Fruit fly (Drosophila melanogaster) whole organism, embryonic: Measurements from ENCODE around the gene CG31817.

Experiments
- Ada2b ChIP-seq: fragments of 200-800 bp; sonication (Bioruptor generic); IDR thresholded peaks from 2 replicates; pipeline ENCODE4 v1.3.6; 2022; ENCODE audit warnings: missing biosample characterization, missing genetic modification characterization
- Adf1 ChIP-seq: fragments of 200-800 bp; sonication (Bioruptor generic); IDR thresholded peaks from 2 replicates; pipeline ENCODE4 v1.3.6; 2022; ENCODE audit warnings: missing biosample characterization, missing genetic modification characterization
- B-H1 ChIP-seq: fragments of 200-800 bp; sonication (Bioruptor generic); IDR thresholded peaks from 3 replicates; pipeline ENCODE4 v1.3.6; 2022; ENCODE audit warnings: missing biosample characterization, missing genetic modification characterization
- Blimp-1 ChIP-seq: fragments of 200-800 bp; sonication (Bioruptor generic); optimal IDR thresholded peaks from 3 replicates; lab custom pipeline; 2018; ENCODE audit warnings: missing biosample characterization, missing genetic modification characterization, mild to moderate bottlenecking, moderate library complexity, missing genetic modification reagents
- CG10979 ChIP-seq: fragments of 200-800 bp; sonication (Bioruptor generic); optimal IDR thresholded peaks from 2 replicates; lab custom pipeline; 2018; ENCODE audit warnings: missing biosample characterization, mild to moderate bottlenecking, missing genetic modification characterization, moderate library complexity
- CG11085 ChIP-seq: fragments of 200-800 bp; sonication (Bioruptor generic); IDR thresholded peaks from 2 replicates; pipeline ENCODE4 v1.3.6; 2022; ENCODE audit warnings: missing biosample characterization, missing genetic modification characterization
- CG11398 ChIP-seq: fragments of 200-800 bp; sonication (Bioruptor generic); optimal IDR thresholded peaks from 2 replicates; lab custom pipeline; 2016; ENCODE audit warnings: missing biosample characterization, missing genetic modification characterization
- CG13287 ChIP-seq: fragments of 200-800 bp; sonication (Bioruptor generic); IDR thresholded peaks from 2 replicates; pipeline ENCODE4 v1.3.6; 2022; ENCODE audit warnings: missing biosample characterization, missing genetic modification characterization; ENCODE audit not compliant: partially characterized antibody
- CG14710 ChIP-seq: fragments of 200-800 bp; sonication (Bioruptor generic); optimal IDR thresholded peaks from 3 replicates; lab custom pipeline; 2019; ENCODE audit warnings: missing biosample characterization, mild to moderate bottlenecking, missing genetic modification characterization, moderate library complexity
- CG16863 ChIP-seq: fragments of 200-800 bp; sonication (Bioruptor generic); optimal IDR thresholded peaks from 3 replicates; lab custom pipeline; 2016; ENCODE audit warnings: missing biosample characterization, missing genetic modification characterization
- CG17328 ChIP-seq: fragments of 200-800 bp; sonication (Bioruptor generic); IDR thresholded peaks from 2 replicates; pipeline ENCODE4 v1.3.6; 2022; ENCODE audit warnings: missing biosample characterization, missing genetic modification characterization
- CG17568 ChIP-seq: fragments of 200-800 bp; sonication (Bioruptor generic); optimal IDR thresholded peaks from 2 replicates; lab custom pipeline; 2018; ENCODE audit warnings: missing biosample characterization, mild to moderate bottlenecking, missing genetic modification characterization, moderate library complexity
- CG18011 ChIP-seq: fragments of 200-800 bp; sonication (Bioruptor generic); optimal IDR thresholded peaks from 2 replicates; lab custom pipeline; 2017; ENCODE audit warnings: missing biosample characterization, missing genetic modification characterization, mild to moderate bottlenecking, moderate library complexity, missing genotype
- CG18476 ChIP-seq: fragments of 200-800 bp; sonication (Bioruptor generic); optimal IDR thresholded peaks from 2 replicates; lab custom pipeline; 2016; ENCODE audit warnings: missing biosample characterization, mild to moderate bottlenecking, missing genetic modification characterization
- CG18619 ChIP-seq: fragments of 200-800 bp; sonication (Bioruptor generic); optimal IDR thresholded peaks from 3 replicates; lab custom pipeline; 2017; ENCODE audit warnings: missing biosample characterization, mild to moderate bottlenecking, missing genetic modification characterization
- CG5180 ChIP-seq: fragments of 200-800 bp; sonication (Bioruptor generic); optimal IDR thresholded peaks from 3 replicates; lab custom pipeline; 2017; ENCODE audit warnings: missing biosample characterization, missing genetic modification characterization, mild to moderate bottlenecking, moderate library complexity, missing genetic modification reagents
- CG7745 ChIP-seq: fragments of 200-800 bp; sonication (Bioruptor generic); optimal IDR thresholded peaks from 2 replicates; lab custom pipeline; 2018; ENCODE audit warnings: missing biosample characterization, mild to moderate bottlenecking, missing genetic modification characterization, moderate library complexity
- CG7839 ChIP-seq: fragments of 200-800 bp; sonication (Bioruptor generic); optimal IDR thresholded peaks from 3 replicates; lab custom pipeline; 2018; ENCODE audit warnings: missing biosample characterization, mild to moderate bottlenecking, missing genetic modification characterization, moderate library complexity
- CG8281 ChIP-seq: fragments of 200-800 bp; sonication (Bioruptor generic); optimal IDR thresholded peaks from 2 replicates; lab custom pipeline; 2018; ENCODE audit warnings: missing biosample characterization, mild to moderate bottlenecking, missing genetic modification characterization, moderate library complexity
- CG9609 ChIP-seq: fragments of 200-800 bp; sonication (Bioruptor generic); optimal IDR thresholded peaks from 3 replicates; lab custom pipeline; 2016; ENCODE audit warnings: missing biosample characterization, missing genetic modification characterization
- CTCF ChIP-seq: fragments of 200-800 bp; sonication (Bioruptor generic); optimal IDR thresholded peaks from 2 replicates; lab custom pipeline; 2017; ENCODE audit warnings: missing biosample characterization, mild to moderate bottlenecking, missing genetic modification characterization, moderate library complexity
- Dref ChIP-seq: fragments of 200-800 bp; sonication (Bioruptor generic); IDR thresholded peaks from 2 replicates; pipeline ENCODE4 v1.3.6; 2022; ENCODE audit warnings: missing biosample characterization, missing genetic modification characterization
- Gsc ChIP-seq: fragments of 200-800 bp; sonication (Bioruptor generic); IDR thresholded peaks from 2 replicates; pipeline ENCODE4 v1.3.6; 2022; ENCODE audit warnings: missing biosample characterization, missing genetic modification characterization
- Lhr ChIP-seq: fragments of 200-800 bp; sonication (Bioruptor generic); optimal IDR thresholded peaks from 3 replicates; lab custom pipeline; 2017; ENCODE audit warnings: mild to moderate bottlenecking, missing biosample characterization, missing genetic modification reagents, missing genetic modification characterization
- MBD-R2 ChIP-seq: fragments of 200-800 bp; sonication (Bioruptor generic); IDR thresholded peaks from 2 replicates; pipeline ENCODE4 v1.3.6; 2022; ENCODE audit warnings: missing biosample characterization, missing genetic modification characterization
- Meics ChIP-seq: fragments of 200-800 bp; sonication (Bioruptor generic); optimal IDR thresholded peaks from 2 replicates; lab custom pipeline; 2017; ENCODE audit warnings: missing biosample characterization, mild to moderate bottlenecking, missing genetic modification characterization
- NC2α ChIP-seq: fragments of 200-800 bp; sonication (Bioruptor generic); optimal IDR thresholded peaks from 2 replicates; lab custom pipeline; 2016; ENCODE audit warnings: missing biosample characterization, missing genetic modification characterization
- Poxn ChIP-seq: fragments of 200-800 bp; sonication (Bioruptor generic); IDR thresholded peaks from 2 replicates; pipeline ENCODE4 v1.3.6; 2022; ENCODE audit warnings: missing biosample characterization, missing genetic modification characterization
- Sry-δ ChIP-seq: fragments of 200-800 bp; sonication (Bioruptor generic); optimal IDR thresholded peaks from 2 replicates; lab custom pipeline; 2016; ENCODE audit warnings: missing biosample characterization, missing genetic modification characterization
- Vsx1 ChIP-seq: fragments of 200-800 bp; sonication (Bioruptor generic); optimal IDR thresholded peaks from 2 replicates; lab custom pipeline; 2017; ENCODE audit warnings: missing biosample characterization, mild to moderate bottlenecking, missing genetic modification characterization, missing genetic modification reagents
- ato ChIP-seq: fragments of 200-800 bp; sonication (Bioruptor generic); IDR thresholded peaks from 2 replicates; pipeline ENCODE4 v1.3.6; 2022; ENCODE audit warnings: missing biosample characterization, missing genetic modification characterization; ENCODE audit not compliant: partially characterized antibody
- br ChIP-seq: fragments of >200 bp; optimal IDR thresholded peaks from 2 replicates; lab custom pipeline; 2017
- btn ChIP-seq: fragments of 200-800 bp; sonication (Bioruptor generic); optimal IDR thresholded peaks from 2 replicates; lab custom pipeline; 2016; ENCODE audit warnings: missing biosample characterization, missing genetic modification characterization
- caup ChIP-seq: fragments of 200-800 bp; sonication (Bioruptor generic); optimal IDR thresholded peaks from 3 replicates; lab custom pipeline; 2017; ENCODE audit warnings: missing biosample characterization, mild to moderate bottlenecking, missing genetic modification characterization, moderate library complexity; ENCODE audit not compliant: severe bottlenecking
- dm ChIP-seq: fragments of 200-800 bp; sonication (Bioruptor generic); optimal IDR thresholded peaks from 3 replicates; lab custom pipeline; 2016; ENCODE audit warnings: missing biosample characterization, missing genetic modification characterization
- dmrt99B ChIP-seq: fragments of 200-800 bp; sonication (Bioruptor generic); optimal IDR thresholded peaks from 2 replicates; lab custom pipeline; 2018; ENCODE audit warnings: missing biosample characterization, mild to moderate bottlenecking, missing genetic modification characterization, moderate library complexity
- ftz-f1 ChIP-seq: fragments of 200-800 bp; sonication (Bioruptor generic); optimal IDR thresholded peaks from 2 replicates; lab custom pipeline; 2016; ENCODE audit warnings: missing biosample characterization, missing genetic modification characterization
- grau ChIP-seq: fragments of 200-800 bp; optimal IDR thresholded peaks from 3 replicates; lab custom pipeline; 2019; ENCODE audit warnings: missing biosample characterization, mild to moderate bottlenecking, missing genetic modification characterization, moderate library complexity
- gro ChIP-seq: fragments of 200-800 bp; sonication (Bioruptor generic); optimal IDR thresholded peaks from 2 replicates; lab custom pipeline; 2016; ENCODE audit warnings: missing biosample characterization, missing genetic modification characterization
- ind ChIP-seq: fragments of 200-800 bp; sonication (Bioruptor generic); optimal IDR thresholded peaks from 3 replicates; lab custom pipeline; 2016; ENCODE audit warnings: missing biosample characterization, missing genetic modification characterization
- lbe ChIP-seq: fragments of 200-800 bp; sonication (Bioruptor generic); optimal IDR thresholded peaks from 2 replicates; lab custom pipeline; 2016; ENCODE audit warnings: missing biosample characterization, mild to moderate bottlenecking, missing genetic modification characterization
- mam ChIP-seq: fragments of 200-800 bp; sonication (Bioruptor generic); optimal IDR thresholded peaks from 3 replicates; lab custom pipeline; 2016; ENCODE audit warnings: missing biosample characterization, missing genetic modification characterization
- org-1 ChIP-seq: fragments of 200-800 bp; sonication (Bioruptor generic); optimal IDR thresholded peaks from 2 replicates; lab custom pipeline; 2017; ENCODE audit warnings: missing biosample characterization, missing genetic modification characterization
- repo ChIP-seq: fragments of 200-800 bp; sonication (Bioruptor generic); optimal IDR thresholded peaks from 2 replicates; lab custom pipeline; 2016; ENCODE audit warnings: missing biosample characterization, missing genetic modification characterization
- slou ChIP-seq: fragments of 200-800 bp; sonication (Bioruptor generic); optimal IDR thresholded peaks from 3 replicates; lab custom pipeline; 2016; ENCODE audit warnings: missing biosample characterization, missing genetic modification characterization
- tna ChIP-seq: fragments of 200-800 bp; sonication (Bioruptor generic); IDR thresholded peaks from 2 replicates; pipeline ENCODE4 v1.3.6; 2022; ENCODE audit warnings: missing biosample characterization, missing genetic modification characterization; ENCODE audit not compliant: partially characterized antibody
- usp ChIP-seq: fragments of >200 bp; optimal IDR thresholded peaks from 2 replicates; lab custom pipeline; 2017; ENCODE audit warnings: missing biosample characterization, missing genetic modification characterization
- vnd ChIP-seq: fragments of 200-800 bp; sonication (Bioruptor generic); IDR thresholded peaks from 3 replicates; pipeline ENCODE4 v1.3.6; 2022; ENCODE audit warnings: missing biosample characterization, missing genetic modification characterization; ENCODE audit not compliant: partially characterized antibody
- vvl ChIP-seq: fragments of 200-800 bp; sonication (Bioruptor generic); IDR thresholded peaks from 2 replicates; pipeline ENCODE4 v1.3.6; 2022; ENCODE audit warnings: missing biosample characterization, missing genetic modification characterization
- wek ChIP-seq: fragments of 200-800 bp; sonication (Bioruptor generic); optimal IDR thresholded peaks from 3 replicates; lab custom pipeline; 2018; ENCODE audit warnings: missing biosample characterization, mild to moderate bottlenecking, missing genetic modification characterization, moderate library complexity

The CG31817 gene

DNA sequence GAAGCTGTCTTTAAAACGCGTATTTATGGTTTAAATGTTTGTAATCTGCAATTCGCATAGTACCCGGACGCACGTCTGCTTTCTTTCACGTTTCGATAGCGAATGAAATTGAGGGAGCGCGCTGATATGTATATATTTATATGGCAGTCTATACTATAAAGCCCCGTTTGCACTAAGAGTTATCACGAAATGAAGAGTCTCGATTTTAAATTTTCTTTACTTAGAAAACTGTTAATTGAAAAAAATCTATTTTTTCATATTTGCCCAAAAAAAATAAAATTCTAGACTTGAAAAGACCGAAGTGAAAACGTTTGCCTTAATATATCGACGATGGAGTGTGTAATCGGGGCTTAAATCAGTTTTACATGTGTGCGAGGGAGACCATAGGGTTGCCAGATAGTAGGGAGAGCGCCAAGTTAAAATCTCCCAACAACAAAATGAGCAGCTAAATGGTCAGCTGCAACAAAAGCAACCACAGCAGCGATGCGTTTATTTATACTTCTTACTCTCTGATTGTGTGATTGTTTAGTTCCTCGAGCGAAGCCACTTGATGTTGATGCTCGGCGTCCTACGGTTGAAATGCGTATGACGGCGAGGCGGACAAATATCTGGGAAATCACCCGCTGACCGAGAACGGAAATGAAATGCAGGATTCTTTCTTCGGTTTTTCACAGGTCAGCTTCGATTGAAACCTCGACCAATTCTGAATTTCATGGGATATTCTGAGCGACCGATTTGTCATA is 12.0 kb downstream of the CG31817 start, which contains the start of gene cact (continued):
- TF ChIP-seq CG18619 (GFP tag; lab: Kevin White, UChicago) (peak; percentile 90), CG17568 (GFP tag; lab: Kevin White, UChicago) (peak; percentile 86), dmrt99B (peak; percentile 87), CG16863 (GFP tag; lab: Kevin White, UChicago) (peak; percentile 89), Vsx1 (GFP tag; lab: Kevin White, UChicago) (peak; percentile 79), caup (GFP tag; lab: Kevin White, UChicago) (peak; percentile 89), CG17328 (GFP tag; lab: Robert Waterston, UW) (peak; percentile 91), wek (GFP tag; lab: Kevin White, UChicago) (peak; percentile 64), CG7745 (peak; percentile 15), Ada2b (GFP tag; lab: Robert Waterston, UW) (peak; percentile 87), CG9609 (GFP tag; lab: Kevin White, UChicago) (peak; percentile 94), CG11398 (peak; percentile 91), CG18476 (GFP tag; lab: Kevin White, UChicago) (peak; percentile 88), B-H1 (GFP tag; lab: Robert Waterston, UW) (peak; percentile 80), lbe (GFP tag; lab: Kevin White, UChicago) (peak; percentile 94), MBD-R2 (peak; percentile 72), slou (GFP tag; lab: Kevin White, UChicago) (peak; percentile 82), Blimp-1 (GFP tag; lab: Kevin White, UChicago) (peak; percentile 89), org-1 (GFP tag; lab: Kevin White, UChicago) (peak; percentile 74), ftz-f1 (GFP tag; lab: Kevin White, UChicago) (peak; percentile 27), CG18011 (GFP tag; lab: Kevin White, UChicago) (peak; percentile 85), CG13287 (GFP tag; lab: Robert Waterston, UW) (peak; percentile 68), grau (tag; lab: Kevin White, UChicago) (peak; percentile 93), ato (GFP tag; lab: Robert Waterston, UW) (no peak), CG5180 (peak; percentile 57), Poxn (GFP tag; lab: Robert Waterston, UW) (peak; percentile 56; the same call in 1 of the 2 replicates), tna (no peak), ind (GFP tag; lab: Kevin White, UChicago) (peak; percentile 94), Sry-δ (GFP tag; lab: Kevin White, UChicago) (peak; percentile 80), Meics (GFP tag; lab: Kevin White, UChicago) (peak; percentile 92), CG14710 (tag; lab: Kevin White, UChicago) (peak; percentile 96), repo (peak; percentile 91), gro (peak; percentile 95), dm (peak; percentile 92), Gsc (no peak), btn (GFP tag; lab: Kevin White, UChicago) (peak; percentile 77), vvl (GFP tag; lab: Robert Waterston, UW) (peak; percentile 96), usp (GFP tag; lab: Kevin White, UChicago) (no peak), NC2α (peak; percentile 93), Lhr (GFP tag; lab: Kevin White, UChicago) (peak; percentile 87), mam (peak; percentile 95), CG8281 (peak; percentile 68), CG10979 (peak; percentile 89), CTCF (GFP tag; lab: Kevin White, UChicago) (peak; percentile 45), CG11085 (GFP tag; lab: Robert Waterston, UW) (peak; percentile 71), Dref (GFP tag; lab: Robert Waterston, UW) (no peak), br (no peak), vnd (GFP tag; lab: Robert Waterston, UW) (peak; percentile 51; the same call in 2 of the 3 replicates), Adf1 (GFP tag; lab: Robert Waterston, UW) (peak; percentile 65; the same call in 1 of the 2 replicates), CG7839 (peak; percentile 92)
